Worm (Caenorhabditis elegans) whole organism, L4 larva: Measurements from ENCODE around the gene npr-28.

Experiments used
- F37D6.2 ChIP-seq: sonication (generic microtip); optimal IDR thresholded peaks from 2 replicates; lab custom pipeline; 2016; ENCODE audit warnings: mild to moderate bottlenecking, missing genetic modification characterization, missing compliant biosample characterization
- R02D3.7 ChIP-seq: fragments of 150-350 bp; sonication (generic microtip); optimal IDR thresholded peaks from 3 replicates; lab custom pipeline; 2014; ENCODE audit warnings: missing biosample characterization, missing genetic modification characterization
- T20F7.1 ChIP-seq: fragments of 200-800 bp; sonication (Bioruptor generic); optimal IDR thresholded peaks from 2 replicates; lab custom pipeline; 2018; ENCODE audit warnings: mild to moderate bottlenecking, missing genetic modification characterization, missing compliant biosample characterization
- Y5F2A.4 ChIP-seq: fragments of 200-800 bp; sonication (Bioruptor generic); optimal IDR thresholded peaks from 2 replicates; lab custom pipeline; 2018; ENCODE audit warnings: mild to moderate bottlenecking, missing genetic modification characterization, missing compliant biosample characterization
- aha-1 ChIP-seq: fragments of 150-350 bp; peaks from one replicate; lab custom pipeline; 2014; ENCODE audit warnings: missing biosample characterization, missing genetic modification characterization
- arid-1 ChIP-seq: fragments of 200-800 bp; sonication (Bioruptor generic); conservative IDR thresholded peaks from 2 replicates; pipeline ENCODE4 v1.3.6; 2022; ENCODE audit warnings: missing genetic modification reagents, missing genetic modification characterization, missing compliant biosample characterization
- ceh-28 ChIP-seq: fragments of 150-350 bp; optimal IDR thresholded peaks from 2 replicates; lab custom pipeline; 2014; ENCODE audit warnings: missing biosample characterization, missing genetic modification reagents, missing genetic modification characterization
- ceh-82 ChIP-seq: sonication (generic microtip); optimal IDR thresholded peaks from 2 replicates; lab custom pipeline; 2017; ENCODE audit warnings: missing biosample characterization, missing genetic modification characterization
- ces-1 ChIP-seq: fragments of 150-350 bp; sonication (generic microtip); optimal IDR thresholded peaks from 4 replicates; lab custom pipeline; 2014; ENCODE audit warnings: missing biosample characterization, missing genetic modification reagents, missing genetic modification characterization
- ctbp-1 ChIP-seq: fragments of 200-800 bp; sonication (Bioruptor generic); IDR thresholded peaks from 2 replicates; pipeline ENCODE4 v1.3.6; 2022; ENCODE audit warnings: missing genetic modification reagents, missing genetic modification characterization, missing compliant biosample characterization
- dmd-6 ChIP-seq: fragments of 200-800 bp; sonication (Bioruptor generic); IDR thresholded peaks from 2 replicates; pipeline ENCODE4 v1.3.6; 2022; ENCODE audit warnings: missing genetic modification reagents, missing genetic modification characterization, missing compliant biosample characterization
- dve-1 ChIP-seq: sonication (generic microtip); optimal IDR thresholded peaks from 2 replicates; lab custom pipeline; 2017; ENCODE audit warnings: antibody characterized with exemption, mild to moderate bottlenecking, missing genetic modification characterization, missing compliant biosample characterization; ENCODE audit not compliant: insufficient read depth
- fkh-10 ChIP-seq: fragments of 150-350 bp; optimal IDR thresholded peaks from 2 replicates; lab custom pipeline; 2014; ENCODE audit warnings: missing biosample characterization, missing genetic modification reagents, missing genetic modification characterization
- gei-8 ChIP-seq: fragments of 200-800 bp; sonication (Bioruptor generic); optimal IDR thresholded peaks from 2 replicates; lab custom pipeline; 2018; ENCODE audit warnings: mild to moderate bottlenecking, missing genetic modification characterization, missing compliant biosample characterization
- hif-1 ChIP-seq, 2 experiments: sonication (generic microtip); optimal IDR thresholded peaks; 2 replicates each; lab custom pipeline; 2016 to 2017; ENCODE audit warnings: missing compliant biosample characterization in 2 of 2, missing genetic modification characterization in 2 of 2, missing genetic modification reagents in 2 of 2, missing genotype in 2 of 2, mild to moderate bottlenecking in 1 of 2
- hlh-11 ChIP-seq: fragments of 200-800 bp; sonication (Bioruptor generic); optimal IDR thresholded peaks from 2 replicates; lab custom pipeline; 2018; ENCODE audit warnings: mild to moderate bottlenecking, missing genetic modification characterization, missing compliant biosample characterization
- hlh-30 ChIP-seq: sonication (generic microtip); optimal IDR thresholded peaks from 2 replicates; lab custom pipeline; 2017; ENCODE audit warnings: antibody characterized with exemption, mild to moderate bottlenecking, missing genetic modification characterization, missing compliant biosample characterization; ENCODE audit not compliant: insufficient read depth
- hmg-1.1 ChIP-seq: fragments of 200-800 bp; sonication (Bioruptor generic); IDR thresholded peaks from 2 replicates; pipeline ENCODE4 v1.3.6; 2022; ENCODE audit warnings: missing genetic modification reagents, missing genetic modification characterization, missing compliant biosample characterization
- lin-29 ChIP-seq: fragments of 200-800 bp; sonication (Bioruptor generic); IDR thresholded peaks from 2 replicates; pipeline ENCODE4 v1.3.6; 2022; ENCODE audit warnings: missing genetic modification reagents, missing genetic modification characterization, missing compliant biosample characterization
- lsy-2 ChIP-seq, 2 experiments: fragments of 150-350 bp in 1 of 2; sonication (generic microtip) in 1 of 2; optimal IDR thresholded peaks; 2 replicates each; lab custom pipeline; 2014 to 2017; ENCODE audit warnings: missing biosample characterization in 2 of 2, missing genetic modification characterization in 2 of 2
- mdl-1 ChIP-seq, 2 experiments: fragments of 150-350 bp in 1 of 2; sonication (generic microtip) in 1 of 2; optimal IDR thresholded peaks; 2 replicates each; lab custom pipeline; 2014 to 2017; ENCODE audit warnings: missing biosample characterization in 2 of 2, missing genetic modification characterization in 2 of 2
- mep-1 ChIP-seq: fragments of 150-350 bp; sonication (generic microtip); optimal IDR thresholded peaks from 3 replicates; lab custom pipeline; 2014; ENCODE audit warnings: missing biosample characterization, missing genetic modification characterization
- mes-2 ChIP-seq: sonication (generic microtip); optimal IDR thresholded peaks from 2 replicates; lab custom pipeline; 2016; ENCODE audit warnings: missing genotype, mild to moderate bottlenecking, missing genetic modification characterization, missing compliant biosample characterization; ENCODE audit not compliant: poor library complexity, severe bottlenecking
- mxl-2 ChIP-seq: fragments of 200-800 bp; sonication (Bioruptor generic); conservative IDR thresholded peaks from 2 replicates; pipeline ENCODE4 v1.3.6; 2022; ENCODE audit warnings: missing genetic modification reagents, missing genetic modification characterization, missing compliant biosample characterization
- mxl-3 ChIP-seq: fragments of 200-800 bp; sonication (Bioruptor generic); optimal IDR thresholded peaks from 2 replicates; lab custom pipeline; 2018; ENCODE audit warnings: mild to moderate bottlenecking, missing genetic modification characterization, missing compliant biosample characterization
- nhr-25 ChIP-seq: sonication (generic microtip); optimal IDR thresholded peaks from 2 replicates; lab custom pipeline; 2017; ENCODE audit warnings: missing genetic modification characterization, mild to moderate bottlenecking, missing compliant biosample characterization, antibody characterized with exemption, moderate library complexity, borderline replicate concordance; ENCODE audit not compliant: insufficient read depth
- nhr-77 ChIP-seq: fragments of 150-350 bp; optimal IDR thresholded peaks from 2 replicates; lab custom pipeline; 2014; ENCODE audit warnings: missing biosample characterization, missing genetic modification characterization
- pqm-1 ChIP-seq: sonication (generic microtip); optimal IDR thresholded peaks from 2 replicates; lab custom pipeline; 2017; ENCODE audit warnings: missing biosample characterization, missing genetic modification characterization
- rbr-2 ChIP-seq: sonication (generic microtip); optimal IDR thresholded peaks from 2 replicates; lab custom pipeline; 2016; ENCODE audit warnings: missing genotype, missing genetic modification characterization, missing compliant biosample characterization
- spr-1 ChIP-seq: sonication (generic microtip); optimal IDR thresholded peaks from 2 replicates; lab custom pipeline; 2016; ENCODE audit warnings: mild to moderate bottlenecking, missing genetic modification characterization, missing compliant biosample characterization
- unc-62 ChIP-seq, 3 experiments: fragments of 150-350 bp in 1 of 3; sonication (generic microtip); optimal IDR thresholded peaks in 2 of 3; peaks in 1 of 3; 1 replicate in 1 of 3; 2 replicates in 2 of 3; lab custom pipeline; 2014 to 2017; ENCODE audit warnings: missing biosample characterization in 3 of 3, missing genetic modification characterization in 3 of 3, missing genetic modification reagents in 3 of 3, missing genotype in 1 of 3
- zag-1 ChIP-seq: fragments of 150-350 bp; optimal IDR thresholded peaks from 2 replicates; lab custom pipeline; 2014; ENCODE audit warnings: missing biosample characterization, missing genetic modification characterization
- zfp-3 ChIP-seq: fragments of 200-800 bp; sonication (Bioruptor generic); conservative IDR thresholded peaks from 2 replicates; pipeline ENCODE4 v1.3.6; 2022; ENCODE audit warnings: missing genetic modification reagents, missing genetic modification characterization, missing compliant biosample characterization
- zip-11 ChIP-seq: fragments of 200-800 bp; sonication (Bioruptor generic); IDR thresholded peaks from 2 replicates; pipeline ENCODE4 v1.3.6; 2022; ENCODE audit warnings: missing genetic modification characterization, missing compliant biosample characterization
- ztf-11 ChIP-seq: fragments of 150-350 bp; optimal IDR thresholded peaks from 2 replicates; lab custom pipeline; 2014; ENCODE audit warnings: missing biosample characterization, missing genetic modification characterization

npr-28 gene

ce11 chrX:8381651-8382050 is 30.8 kb upstream of the npr-28 start (continued):
- no peak for TF ChIP-seq ceh-28
- no peak for TF ChIP-seq nhr-77 (tag; lab: Kevin White, UChicago)
- no peak for TF ChIP-seq ceh-82 (tag; lab: Kevin White, UChicago)
- TF ChIP-seq lin-29 (GFP tag; lab: Robert Waterston, UW) = no peak
- no peak for TF ChIP-seq zag-1 (tag; lab: Kevin White, UChicago)
- TF ChIP-seq mxl-3 (GFP tag; lab: Kevin White, UChicago) = no peak
- TF ChIP-seq Y5F2A.4 (GFP tag; lab: Kevin White, UChicago) = peak; percentile 38
- TF ChIP-seq ztf-11 (tag; lab: Kevin White, UChicago) = no peak
- no peak for TF ChIP-seq R02D3.7
- TF ChIP-seq zip-11 (GFP tag; lab: Robert Waterston, UW) = no peak
- no peak for TF ChIP-seq ces-1
- no peak for TF ChIP-seq pqm-1
- TF ChIP-seq zfp-3 (GFP tag; lab: Robert Waterston, UW) = 0 out of 2 replicates have a peak, but pooled peaks have one; percentile 24
- peak; percentile 17 for TF ChIP-seq T20F7.1 (GFP tag; lab: Kevin White, UChicago)
- peak; percentile 13 for TF ChIP-seq rbr-2 (tag; lab: Kevin White, UChicago)

DNA sequence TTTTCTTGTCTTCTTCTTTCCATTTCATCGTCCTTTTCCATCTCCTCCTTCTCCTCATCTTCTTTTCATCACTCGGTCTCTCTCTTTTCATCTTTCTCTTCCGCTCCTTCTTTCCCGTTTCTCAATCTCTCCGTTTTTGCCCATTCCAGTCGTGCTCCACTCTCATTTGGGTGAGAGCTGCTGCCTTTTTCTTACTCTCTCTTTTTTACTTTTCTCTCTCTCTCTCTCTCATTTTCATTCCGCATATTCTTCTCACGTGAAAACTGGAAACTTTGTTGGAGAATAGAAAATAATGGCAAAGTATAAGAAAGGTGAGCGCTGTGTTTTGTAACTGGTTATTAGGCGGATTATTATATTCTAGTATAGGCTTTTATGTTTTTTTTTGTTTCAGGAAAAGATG is 27.4 kb upstream of the npr-28 start, which contains the start of gene tbc-18:
Gene tbc-18, plus strand, starts transcription at position 246 of the 400 bp plus-strand sequence.
- TF ChIP-seq ctbp-1 = 0 out of 2 replicates have a peak, but pooled peaks have one; percentile 23
- peak; percentile 0 for TF ChIP-seq ces-1
- TF ChIP-seq spr-1 (tag; lab: Kevin White, UChicago) = no peak
- TF ChIP-seq ztf-11 (tag; lab: Kevin White, UChicago) = no peak
- peak; percentile 79 for TF ChIP-seq aha-1 (tag; lab: Kevin White, UChicago)
- TF ChIP-seq fkh-10 = peak; percentile 68
- TF ChIP-seq mep-1 (tag; lab: Kevin White, UChicago) = peak; percentile 67
- 0 out of 2 replicates have a peak, but pooled peaks have one; percentile 22 for TF ChIP-seq arid-1 (GFP tag; lab: Robert Waterston, UW)
- TF ChIP-seq hif-1 (tag; optimal IDR thresholded peaks at IDR 0.05; lab: Kevin White, UChicago) = peak in 1 of 2 experiments; percentile 41
- no peak for TF ChIP-seq zip-11 (GFP tag; lab: Robert Waterston, UW)
- TF ChIP-seq hlh-30 (tag; lab: Kevin White, UChicago) = peak; percentile 61
- TF ChIP-seq F37D6.2 = no peak
- peak; percentile 27 for TF ChIP-seq dve-1
- TF ChIP-seq hlh-11 (tag; lab: Kevin White, UChicago) = peak; percentile 21
- TF ChIP-seq dmd-6 (GFP tag; lab: Robert Waterston, UW) = peak; percentile 38; the same call in 1 of the 2 replicates
- peak in 1 of 2 experiments; percentile 39 for TF ChIP-seq mdl-1 (tag; optimal IDR thresholded peaks at IDR 0.05; lab: Kevin White, UChicago)
- TF ChIP-seq rbr-2 (tag; lab: Kevin White, UChicago) = peak; percentile 50
- TF ChIP-seq lsy-2 (tag; optimal IDR thresholded peaks at IDR 0.05; lab: Kevin White, UChicago) = peak in 1 of 2 experiments; percentile 51
- TF ChIP-seq unc-62 (GFP tag; optimal IDR thresholded peaks at IDR 0.05 in 1 of 2; lab: Kevin White, UChicago) = peak in 1 of 2 experiments; percentile 24
- no peak for TF ChIP-seq unc-62 (tag; optimal IDR thresholded peaks at IDR 0.05; lab: Kevin White, UChicago)
- peak; percentile 57; the same call in 1 of the 2 replicates for TF ChIP-seq hmg-1.1 (GFP tag; lab: Robert Waterston, UW)
- TF ChIP-seq R02D3.7 = no peak
- TF ChIP-seq mes-2 = peak; percentile 40

- no peak for TF ChIP-seq mxl-2 (GFP tag; lab: Robert Waterston, UW)
- TF ChIP-seq nhr-25 (tag; lab: Kevin White, UChicago) = no peak
- no peak for TF ChIP-seq mxl-3 (GFP tag; lab: Kevin White, UChicago)
- TF ChIP-seq gei-8 (GFP tag; lab: Kevin White, UChicago) = no peak
- no peak for TF ChIP-seq mep-1 (tag; lab: Kevin White, UChicago)
- TF ChIP-seq Y5F2A.4 (GFP tag; lab: Kevin White, UChicago) = no peak
Measured at ce11 chrX:8371906-8372305, 21.0 kb upstream of the npr-28 start, which contains the start of gene nep-15. Gene nep-15 (plus strand): TSS chrX:8372206.
